Fruit fly (Drosophila melanogaster) whole organism, embryonic: ENCODE data around the gene HDAC4.

ENCODE experiments used
- Antp ChIP-seq: fragments of 200-800 bp; sonication (Bioruptor generic); optimal IDR thresholded peaks from 3 replicates; lab custom pipeline; 2016; ENCODE audit warnings: missing biosample characterization, missing genetic modification characterization
- BtbVII ChIP-seq: fragments of 200-800 bp; sonication (Bioruptor generic); optimal IDR thresholded peaks from 3 replicates; lab custom pipeline; 2017; ENCODE audit warnings: missing biosample characterization, mild to moderate bottlenecking, missing genetic modification characterization
- CG10462 ChIP-seq: fragments of 200-800 bp; sonication (Bioruptor generic); optimal IDR thresholded peaks from 2 replicates; lab custom pipeline; 2016; ENCODE audit warnings: missing biosample characterization, missing genetic modification characterization
- CG11504 ChIP-seq: fragments of 200-800 bp; sonication (Bioruptor generic); optimal IDR thresholded peaks from 3 replicates; lab custom pipeline; 2019; ENCODE audit warnings: missing biosample characterization, mild to moderate bottlenecking, missing genetic modification characterization, moderate library complexity
- CG11695 ChIP-seq: fragments of 200-800 bp; sonication (Bioruptor generic); IDR thresholded peaks from 3 replicates; pipeline ENCODE4 v1.3.6; 2022; ENCODE audit warnings: missing biosample characterization, missing genetic modification characterization
- CG13424 ChIP-seq: fragments of 200-800 bp; sonication (Bioruptor generic); optimal IDR thresholded peaks from 2 replicates; lab custom pipeline; 2019; ENCODE audit warnings: missing biosample characterization, mild to moderate bottlenecking, missing genetic modification characterization, moderate library complexity
- CG13894 ChIP-seq: fragments of 200-800 bp; sonication (Bioruptor generic); optimal IDR thresholded peaks from 3 replicates; lab custom pipeline; 2018; ENCODE audit warnings: missing biosample characterization, mild to moderate bottlenecking, missing genetic modification characterization, moderate library complexity
- CG14050 ChIP-seq: fragments of 200-800 bp; sonication (Bioruptor generic); IDR thresholded peaks from 3 replicates; pipeline ENCODE4 v1.3.6; 2022; ENCODE audit warnings: missing biosample characterization, missing genetic modification characterization
- CG17385 ChIP-seq: fragments of 200-800 bp; sonication (Bioruptor generic); optimal IDR thresholded peaks from 3 replicates; lab custom pipeline; 2018; ENCODE audit warnings: missing biosample characterization, mild to moderate bottlenecking, missing genetic modification characterization
- CG18599 ChIP-seq: fragments of 200-800 bp; sonication (Bioruptor generic); optimal IDR thresholded peaks from 3 replicates; lab custom pipeline; 2017; ENCODE audit warnings: missing biosample characterization, missing genetic modification characterization, mild to moderate bottlenecking, moderate library complexity, missing genetic modification reagents
- CG2678 ChIP-seq: fragments of 200-800 bp; sonication (Bioruptor generic); optimal IDR thresholded peaks from 3 replicates; lab custom pipeline; 2019; ENCODE audit warnings: missing biosample characterization, mild to moderate bottlenecking, missing genetic modification characterization, moderate library complexity
- CG31441 ChIP-seq: fragments of 200-800 bp; sonication (Bioruptor generic); IDR thresholded peaks from 2 replicates; pipeline ENCODE4 v1.3.6; 2022; ENCODE audit warnings: missing biosample characterization, missing genetic modification characterization
- CG6689 ChIP-seq: fragments of 200-800 bp; sonication (Bioruptor generic); IDR thresholded peaks from 2 replicates; pipeline ENCODE4 v1.3.6; 2022; ENCODE audit warnings: missing biosample characterization, missing genetic modification characterization
- CG7271 ChIP-seq: fragments of 200-800 bp; sonication (Bioruptor generic); optimal IDR thresholded peaks from 2 replicates; lab custom pipeline; 2018; ENCODE audit warnings: missing biosample characterization, mild to moderate bottlenecking, missing genetic modification characterization, moderate library complexity
- CG8765 ChIP-seq: fragments of 200-800 bp; sonication (Bioruptor generic); IDR thresholded peaks from 2 replicates; pipeline ENCODE4 v1.3.6; 2022; ENCODE audit warnings: missing biosample characterization, missing genetic modification characterization
- CoRest ChIP-seq: fragments of 200-800 bp; sonication (Bioruptor generic); optimal IDR thresholded peaks from 3 replicates; lab custom pipeline; 2018; ENCODE audit warnings: missing biosample characterization, mild to moderate bottlenecking, missing genetic modification characterization, moderate library complexity
- Dad ChIP-seq: fragments of 200-800 bp; sonication (Bioruptor generic); optimal IDR thresholded peaks from 3 replicates; lab custom pipeline; 2016; ENCODE audit warnings: missing biosample characterization, missing genetic modification characterization
- Dll ChIP-seq: fragments of 200-800 bp; sonication (Bioruptor generic); IDR thresholded peaks from 4 replicates; pipeline ENCODE4 v1.3.6; 2022; ENCODE audit warnings: missing biosample characterization, missing genetic modification characterization; ENCODE audit not compliant: partially characterized antibody
- Doc2 ChIP-seq: fragments of 200-800 bp; sonication (Bioruptor generic); IDR thresholded peaks from 2 replicates; pipeline ENCODE4 v1.3.6; 2022; ENCODE audit warnings: missing biosample characterization, missing genetic modification characterization
- Drgx ChIP-seq: fragments of 200-800 bp; sonication (Bioruptor generic); IDR thresholded peaks from 2 replicates; pipeline ENCODE4 v1.3.6; 2022; ENCODE audit warnings: missing biosample characterization, missing genetic modification characterization
- ERR ChIP-seq: fragments of 200-800 bp; sonication (Bioruptor generic); optimal IDR thresholded peaks from 2 replicates; lab custom pipeline; 2016; ENCODE audit warnings: missing biosample characterization, missing genetic modification characterization
- Hr39 ChIP-seq: fragments of >200 bp; optimal IDR thresholded peaks from 2 replicates; lab custom pipeline; 2017
- Hsf ChIP-seq: fragments of 200-800 bp; sonication (Bioruptor generic); optimal IDR thresholded peaks from 3 replicates; lab custom pipeline; 2016; ENCODE audit warnings: missing biosample characterization, missing genetic modification characterization
- Lhr ChIP-seq: fragments of 200-800 bp; sonication (Bioruptor generic); optimal IDR thresholded peaks from 3 replicates; lab custom pipeline; 2017; ENCODE audit warnings: mild to moderate bottlenecking, missing biosample characterization, missing genetic modification reagents, missing genetic modification characterization
- Nf-YB ChIP-seq: fragments of 200-800 bp; sonication (Bioruptor generic); optimal IDR thresholded peaks from 3 replicates; lab custom pipeline; 2019; ENCODE audit warnings: missing biosample characterization, mild to moderate bottlenecking, missing genetic modification characterization, moderate library complexity
- Sry-β ChIP-seq: fragments of 200-800 bp; sonication (Bioruptor generic); optimal IDR thresholded peaks from 2 replicates; lab custom pipeline; 2018; ENCODE audit warnings: missing biosample characterization, mild to moderate bottlenecking, missing genetic modification characterization, moderate library complexity
- Ssrp ChIP-seq: fragments of 200-800 bp; sonication (Bioruptor generic); optimal IDR thresholded peaks from 2 replicates; lab custom pipeline; 2018; ENCODE audit warnings: missing biosample characterization, mild to moderate bottlenecking, missing genetic modification characterization, moderate library complexity
- Trl ChIP-seq, 3 experiments: fragments of >200 bp in 2 of 3; fragments of 200-800 bp in 1 of 3; sonication (Bioruptor generic) in 1 of 3; optimal IDR thresholded peaks; 2 replicates in 1 of 3; 3 replicates in 2 of 3; lab custom pipeline; 2016 to 2017; ENCODE audit warnings: missing biosample characterization in 1 of 3, missing genetic modification characterization in 1 of 3
- abd-A ChIP-seq: fragments of 200-800 bp; sonication (Bioruptor generic); optimal IDR thresholded peaks from 3 replicates; lab custom pipeline; 2019; ENCODE audit warnings: missing biosample characterization, mild to moderate bottlenecking, missing genetic modification characterization, moderate library complexity
- ci ChIP-seq: fragments of 200-800 bp; sonication (Bioruptor generic); IDR thresholded peaks from 3 replicates; pipeline ENCODE4 v1.3.6; 2022; ENCODE audit warnings: missing biosample characterization, missing genetic modification characterization
- crol ChIP-seq: fragments of 200-800 bp; sonication (Bioruptor generic); IDR thresholded peaks from 2 replicates; pipeline ENCODE4 v1.3.6; 2022; ENCODE audit warnings: missing biosample characterization, missing genetic modification characterization
- en ChIP-seq: fragments of 200-800 bp; sonication (Bioruptor generic); optimal IDR thresholded peaks from 2 replicates; lab custom pipeline; 2016; ENCODE audit warnings: missing biosample characterization, missing genetic modification characterization
- esg ChIP-seq: fragments of 200-800 bp; sonication (Bioruptor generic); conservative IDR thresholded peaks from 2 replicates; pipeline ENCODE4 v1.3.6; 2022; ENCODE audit warnings: missing biosample characterization, missing genetic modification characterization
- gem ChIP-seq: fragments of 200-800 bp; sonication (Bioruptor generic); optimal IDR thresholded peaks from 2 replicates; lab custom pipeline; 2019; ENCODE audit warnings: missing biosample characterization, mild to moderate bottlenecking, missing genetic modification characterization, moderate library complexity
- grau ChIP-seq: fragments of 200-800 bp; optimal IDR thresholded peaks from 3 replicates; lab custom pipeline; 2019; ENCODE audit warnings: missing biosample characterization, mild to moderate bottlenecking, missing genetic modification characterization, moderate library complexity
- gsb ChIP-seq: fragments of 200-800 bp; sonication (Bioruptor generic); IDR thresholded peaks from 2 replicates; pipeline ENCODE4 v1.3.6; 2022; ENCODE audit warnings: missing biosample characterization, missing genetic modification characterization
- hb ChIP-seq: fragments of 200-800 bp; sonication (Bioruptor generic); IDR thresholded peaks from 3 replicates; pipeline ENCODE4 v1.3.6; 2022; ENCODE audit warnings: missing biosample characterization, missing genetic modification characterization; ENCODE audit not compliant: partially characterized antibody
- nmo ChIP-seq: fragments of 200-800 bp; sonication (Bioruptor generic); optimal IDR thresholded peaks from 2 replicates; lab custom pipeline; 2018; ENCODE audit warnings: missing biosample characterization, mild to moderate bottlenecking, missing genetic modification characterization, moderate library complexity
- pb ChIP-seq: fragments of 200-800 bp; sonication (Bioruptor generic); optimal IDR thresholded peaks from 3 replicates; lab custom pipeline; 2016; ENCODE audit warnings: missing biosample characterization, missing genetic modification characterization
- row ChIP-seq: fragments of 200-800 bp; sonication (Bioruptor generic); IDR thresholded peaks from 3 replicates; pipeline ENCODE4 v1.3.6; 2022; ENCODE audit warnings: missing biosample characterization, missing genetic modification characterization
- sd ChIP-seq: fragments of 200-800 bp; sonication (Bioruptor generic); optimal IDR thresholded peaks from 3 replicates; lab custom pipeline; 2018; ENCODE audit warnings: missing biosample characterization, mild to moderate bottlenecking, missing genetic modification characterization, moderate library complexity
- tll ChIP-seq, 2 experiments: fragments of 200-800 bp in 1 of 2; fragments of >200 bp in 1 of 2; sonication (Bioruptor generic) in 1 of 2; optimal IDR thresholded peaks; 2 replicates each; lab custom pipeline; 2017 to 2019; ENCODE audit warnings: missing biosample characterization in 2 of 2, missing genetic modification characterization in 2 of 2, mild to moderate bottlenecking in 1 of 2, moderate library complexity in 1 of 2
- toy ChIP-seq: fragments of 200-800 bp; sonication (Bioruptor generic); IDR thresholded peaks from 2 replicates; pipeline ENCODE4 v1.3.6; 2022; ENCODE audit warnings: missing biosample characterization, missing genetic modification characterization
- usp ChIP-seq: fragments of >200 bp; optimal IDR thresholded peaks from 2 replicates; lab custom pipeline; 2017; ENCODE audit warnings: missing biosample characterization, missing genetic modification characterization
- vfl ChIP-seq: fragments of 200-800 bp; sonication (Bioruptor generic); optimal IDR thresholded peaks from 2 replicates; lab custom pipeline; 2016; ENCODE audit warnings: missing biosample characterization, missing genetic modification characterization
- vvl ChIP-seq: fragments of 200-800 bp; sonication (Bioruptor generic); IDR thresholded peaks from 2 replicates; pipeline ENCODE4 v1.3.6; 2022; ENCODE audit warnings: missing biosample characterization, missing genetic modification characterization
- zfh1 ChIP-seq: fragments of 200-800 bp; sonication (Bioruptor generic); IDR thresholded peaks from 3 replicates; pipeline ENCODE4 v1.3.6; 2022; ENCODE audit warnings: missing biosample characterization, missing genetic modification characterization

The HDAC4 gene

dm6 chrX:13281244-13281877 lies 4.1 kb downstream of the HDAC4 start (continued):
- TF ChIP-seq en (GFP tag; lab: Kevin White, UChicago) (no peak), sd (tag; lab: Kevin White, UChicago) (no peak), ci (GFP tag; lab: Robert Waterston, UW) (no peak), CG13424 (no peak), CG17385 (GFP tag; lab: Kevin White, UChicago) (no peak), Ssrp (tag; lab: Kevin White, UChicago) (no peak), Nf-YB (GFP tag; lab: Kevin White, UChicago) (no peak), Dad (GFP tag; lab: Kevin White, UChicago) (no peak), CG8765 (GFP tag; lab: Robert Waterston, UW) (no peak)

dm6 chrX:13280738-13281137 lies 4.7 kb downstream of the HDAC4 start:
- TF ChIP-seq row (GFP tag; lab: Robert Waterston, UW), result peak; percentile 45; the same call in 1 of the 3 replicates
- no peak for TF ChIP-seq toy (GFP tag; lab: Robert Waterston, UW)
- peak; percentile 10 for TF ChIP-seq nmo (GFP tag; lab: Kevin White, UChicago)
- TF ChIP-seq Sry-β (GFP tag; lab: Kevin White, UChicago), result peak; percentile 83
- TF ChIP-seq usp (GFP tag; lab: Kevin White, UChicago), result no peak
- peak; percentile 15 for TF ChIP-seq gem
- TF ChIP-seq CG2678 (tag; lab: Kevin White, UChicago), result peak; percentile 8
- TF ChIP-seq ERR (GFP tag; lab: Kevin White, UChicago), result no peak
- TF ChIP-seq CoRest, result peak; percentile 3
- TF ChIP-seq Hsf (GFP tag; lab: Kevin White, UChicago), result no peak
- TF ChIP-seq CG11504 (tag; lab: Kevin White, UChicago), result peak; percentile 33
- no peak for TF ChIP-seq Nf-YB (GFP tag; lab: Kevin White, UChicago)
- TF ChIP-seq Lhr (GFP tag; lab: Kevin White, UChicago), result no peak
- peak; percentile 13 for TF ChIP-seq grau
- TF ChIP-seq hb (GFP tag; lab: Robert Waterston, UW), result no peak
- TF ChIP-seq CG11695 (GFP tag; lab: Robert Waterston, UW), result no peak
- TF ChIP-seq vfl (GFP tag; lab: Kevin White, UChicago), result no peak
- 0 out of 2 replicates have a peak, but pooled peaks have one; percentile 14 for TF ChIP-seq CG31441 (GFP tag; lab: Robert Waterston, UW)
- TF ChIP-seq zfh1, result no peak
- TF ChIP-seq, all 482 proteins: peak for 9

dm6 chrX:13280235-13280634 lies 5.2 kb downstream of the HDAC4 start:
- TF ChIP-seq pb (GFP tag; lab: Kevin White, UChicago), result no peak
- TF ChIP-seq Dll (GFP tag; lab: Robert Waterston, UW), result 0 out of 4 replicates have a peak, but pooled peaks have one; percentile 18
- no peak for TF ChIP-seq CG6689 (GFP tag; lab: Robert Waterston, UW)
- TF ChIP-seq BtbVII (GFP tag; lab: Kevin White, UChicago), result no peak
- peak; percentile 43; the same call in 1 of the 2 replicates for TF ChIP-seq crol (GFP tag; lab: Robert Waterston, UW)
- no peak for TF ChIP-seq CG18599
- TF ChIP-seq esg (GFP tag; lab: Robert Waterston, UW), result no peak
- TF ChIP-seq Doc2, result no peak
- no peak for TF ChIP-seq CG10462
- no peak for TF ChIP-seq CG14050 (GFP tag; lab: Robert Waterston, UW)
- TF ChIP-seq Antp (GFP tag; lab: Kevin White, UChicago), result no peak
- peak; percentile 32 to 59 for TF ChIP-seq Trl (optimal IDR thresholded peaks at IDR 0.05; lab: Kevin White, UChicago)
- no peak for TF ChIP-seq Trl (GFP tag; optimal IDR thresholded peaks at IDR 0.05; lab: Kevin White, UChicago)
- peak; percentile 84 for TF ChIP-seq CG13894 (tag; lab: Kevin White, UChicago)
- no peak for TF ChIP-seq gsb (GFP tag; lab: Robert Waterston, UW)
- TF ChIP-seq tll (GFP tag; optimal IDR thresholded peaks at IDR 0.05; lab: Kevin White, UChicago), result no peak
- TF ChIP-seq vvl, result no peak
- peak; percentile 76 for TF ChIP-seq abd-A (tag; lab: Kevin White, UChicago)
- TF ChIP-seq CG7271, result no peak
- TF ChIP-seq Hr39, result no peak
- no peak for TF ChIP-seq gem
- TF ChIP-seq Drgx (GFP tag; lab: Robert Waterston, UW), result 0 out of 2 replicates have a peak, but pooled peaks have one; percentile 10
